Fruit fly (Drosophila melanogaster) whole organism, adult: ENCODE results near the gene Sugb.
A peak's percentile ranks its signal among the peaks of the same experiment; 100 is the strongest.

Experiments used
- CG11617 ChIP-seq: fragments of 200-800 bp; sonication (Bioruptor generic); optimal IDR thresholded peaks from 2 replicates; lab custom pipeline; 2017; ENCODE audit warnings: mild to moderate bottlenecking, missing biosample characterization, missing genetic modification reagents, missing genetic modification characterization
- CG12768 ChIP-seq: fragments of 200-800 bp; sonication (Bioruptor generic); optimal IDR thresholded peaks from 2 replicates; lab custom pipeline; 2017; ENCODE audit warnings: missing biosample characterization, missing genetic modification characterization, mild to moderate bottlenecking, moderate library complexity, missing genetic modification reagents
- CG14711 ChIP-seq: fragments of 200-800 bp; sonication (Bioruptor generic); optimal IDR thresholded peaks from 2 replicates; lab custom pipeline; 2018; ENCODE audit warnings: missing biosample characterization, mild to moderate bottlenecking, missing genetic modification characterization, moderate library complexity
- CG1620 ChIP-seq: fragments of 200-800 bp; sonication (Bioruptor generic); optimal IDR thresholded peaks from 2 replicates; lab custom pipeline; 2016; ENCODE audit warnings: missing biosample characterization, missing genetic modification characterization
- CG33017 ChIP-seq: fragments of 200-800 bp; sonication (Bioruptor generic); optimal IDR thresholded peaks from 2 replicates; lab custom pipeline; 2018; ENCODE audit warnings: missing biosample characterization, mild to moderate bottlenecking, missing genetic modification characterization, moderate library complexity
- CG5204 ChIP-seq: fragments of 200-800 bp; sonication (Bioruptor generic); optimal IDR thresholded peaks from 2 replicates; lab custom pipeline; 2016; ENCODE audit warnings: missing biosample characterization, missing genetic modification characterization
- CG7045 ChIP-seq: fragments of 200-800 bp; sonication (Bioruptor generic); optimal IDR thresholded peaks from 2 replicates; lab custom pipeline; 2017; ENCODE audit warnings: missing biosample characterization, mild to moderate bottlenecking, missing genetic modification characterization
- CG7101 ChIP-seq: fragments of 200-800 bp; sonication (Bioruptor generic); optimal IDR thresholded peaks from 2 replicates; lab custom pipeline; 2018; ENCODE audit warnings: missing biosample characterization, mild to moderate bottlenecking, missing genetic modification characterization, moderate library complexity
- Clk ChIP-seq: fragments of 200-800 bp; sonication (Bioruptor generic); optimal IDR thresholded peaks from 2 replicates; lab custom pipeline; 2017; ENCODE audit warnings: missing biosample characterization, missing genetic modification characterization
- Crg-1 ChIP-seq: fragments of 200-800 bp; sonication (Bioruptor generic); optimal IDR thresholded peaks from 2 replicates; lab custom pipeline; 2016; ENCODE audit warnings: missing biosample characterization, missing genetic modification characterization
- Hr96 ChIP-seq: fragments of 200-800 bp; sonication (Bioruptor generic); optimal IDR thresholded peaks from 2 replicates; lab custom pipeline; 2016; ENCODE audit warnings: missing biosample characterization, missing genetic modification characterization
- Mnt ChIP-seq: fragments of 200-800 bp; sonication (Bioruptor generic); optimal IDR thresholded peaks from 2 replicates; lab custom pipeline; 2016; ENCODE audit warnings: missing biosample characterization, mild to moderate bottlenecking, missing genetic modification characterization
- bab1 ChIP-seq: fragments of 200-800 bp; sonication (Bioruptor generic); optimal IDR thresholded peaks from 3 replicates; lab custom pipeline; 2019; ENCODE audit warnings: missing biosample characterization, mild to moderate bottlenecking, missing genetic modification characterization, moderate library complexity
- cic ChIP-seq: fragments of 200-800 bp; sonication (Bioruptor generic); optimal IDR thresholded peaks from 2 replicates; lab custom pipeline; 2017; ENCODE audit warnings: missing biosample characterization, mild to moderate bottlenecking, missing genetic modification characterization, moderate library complexity
- cnc ChIP-seq, 2 experiments: fragments of >200 bp; optimal IDR thresholded peaks; 2 replicates each; lab custom pipeline; 2017
- kay ChIP-seq: fragments of 200-800 bp; sonication (Bioruptor generic); peaks from one replicate; lab custom pipeline; 2016; ENCODE audit warnings: missing biosample characterization, missing genetic modification characterization, borderline replicate concordance
- ovo ChIP-seq: fragments of 200-800 bp; sonication (Bioruptor generic); optimal IDR thresholded peaks from 2 replicates; lab custom pipeline; 2016; ENCODE audit warnings: missing biosample characterization, missing genetic modification characterization
- pad ChIP-seq: fragments of 200-800 bp; sonication (Bioruptor generic); optimal IDR thresholded peaks from 3 replicates; lab custom pipeline; 2017; ENCODE audit warnings: missing biosample characterization, missing genetic modification characterization, mild to moderate bottlenecking, moderate library complexity, missing genetic modification reagents
- tj ChIP-seq: fragments of 200-800 bp; sonication (Bioruptor generic); optimal IDR thresholded peaks from 3 replicates; lab custom pipeline; 2017; ENCODE audit warnings: missing biosample characterization, mild to moderate bottlenecking, missing genetic modification characterization, moderate library complexity
- toe ChIP-seq: fragments of 200-800 bp; sonication (Bioruptor generic); optimal IDR thresholded peaks from 2 replicates; lab custom pipeline; 2016; ENCODE audit warnings: missing biosample characterization, missing genetic modification characterization

The Sugb gene

dm6 chr3L:11678313-11678817 is 5.4 kb upstream of the Sugb start:
- TF ChIP-seq CG1620 (GFP tag; lab: Kevin White, UChicago) = no peak
- no peak for TF ChIP-seq cnc (optimal IDR thresholded peaks at IDR 0.05; lab: Kevin White, UChicago)
- TF ChIP-seq Mnt (GFP tag; lab: Kevin White, UChicago) = no peak
- TF ChIP-seq pad (GFP tag; lab: Kevin White, UChicago) = no peak
- TF ChIP-seq kay = no peak
- TF ChIP-seq cic (GFP tag; lab: Kevin White, UChicago) = no peak
- TF ChIP-seq ovo = no peak
- TF ChIP-seq tj = no peak
- no peak for TF ChIP-seq toe (GFP tag; lab: Kevin White, UChicago)
- TF ChIP-seq CG12768 = no peak
- no peak for TF ChIP-seq Hr96 (GFP tag; lab: Kevin White, UChicago)
- no peak for TF ChIP-seq CG5204 (GFP tag; lab: Kevin White, UChicago)

- TF ChIP-seq bab1 (no peak), pad (GFP tag; lab: Kevin White, UChicago) (peak; percentile 16), kay (no peak), CG11617 (GFP tag; lab: Kevin White, UChicago) (peak; percentile 23), ovo (no peak), CG1620 (GFP tag; lab: Kevin White, UChicago) (no peak), cnc (optimal IDR thresholded peaks at IDR 0.05; lab: Kevin White, UChicago) (no peak), CG33017 (tag; lab: Kevin White, UChicago) (no peak), CG12768 (peak; percentile 41), CG7045 (GFP tag; lab: Kevin White, UChicago) (peak; percentile 5), cic (GFP tag; lab: Kevin White, UChicago) (peak; percentile 36), tj (no peak), CG5204 (GFP tag; lab: Kevin White, UChicago) (no peak), Crg-1 (GFP tag; lab: Kevin White, UChicago) (no peak), Clk (peak; percentile 8), Mnt (GFP tag; lab: Kevin White, UChicago) (peak; percentile 24), toe (GFP tag; lab: Kevin White, UChicago) (peak; percentile 17), CG14711 (peak; percentile 4), CG7101 (tag; lab: Kevin White, UChicago) (no peak), Hr96 (GFP tag; lab: Kevin White, UChicago) (no peak)
Observed at dm6 chr3L:11680298-11680697, 3.5 kb upstream of the Sugb start, which contains the start of gene CG32085. Gene CG32085 (minus strand): TSS chr3L:11680344.

- TF ChIP-seq CG14711 = no peak
- no peak for TF ChIP-seq Crg-1 (GFP tag; lab: Kevin White, UChicago)
- no peak for TF ChIP-seq kay
- TF ChIP-seq toe (GFP tag; lab: Kevin White, UChicago) = peak; percentile 18
- peak; percentile 23 for TF ChIP-seq Mnt (GFP tag; lab: Kevin White, UChicago)
- no peak for TF ChIP-seq ovo
- peak; percentile 66 for TF ChIP-seq bab1
- peak; percentile 37 for TF ChIP-seq cic (GFP tag; lab: Kevin White, UChicago)
Observed at dm6 chr3L:11681794-11682193, 2.0 kb upstream of the Sugb start, which contains the start of gene TfIIEalpha. Gene TfIIEalpha (plus strand): TSS chr3L:11682038.

- TF ChIP-seq CG7045 (GFP tag; lab: Kevin White, UChicago) (no peak), CG33017 (tag; lab: Kevin White, UChicago) (no peak), CG5204 (GFP tag; lab: Kevin White, UChicago) (no peak), tj (peak; percentile 78)
Observed at dm6 chr3L:11684522-11684851, 707 bp downstream of the Sugb start.

- TF ChIP-seq cic (GFP tag; lab: Kevin White, UChicago) = peak; percentile 39
- TF ChIP-seq Clk = no peak
- TF ChIP-seq Mnt (GFP tag; lab: Kevin White, UChicago) = no peak
- TF ChIP-seq CG1620 (GFP tag; lab: Kevin White, UChicago) = no peak
- TF ChIP-seq CG7101 (tag; lab: Kevin White, UChicago) = no peak
- no peak for TF ChIP-seq CG33017 (tag; lab: Kevin White, UChicago)
- TF ChIP-seq Hr96 (GFP tag; lab: Kevin White, UChicago) = no peak
- TF ChIP-seq CG7045 (GFP tag; lab: Kevin White, UChicago) = no peak
- TF ChIP-seq CG12768 = peak; percentile 16
- no peak for TF ChIP-seq tj
- TF ChIP-seq kay = no peak
- no peak for TF ChIP-seq bab1
Observed at dm6 chr3L:11685876-11686275, 2.1 kb downstream of the Sugb start.

- TF ChIP-seq Clk = no peak
- TF ChIP-seq CG7045 (GFP tag; lab: Kevin White, UChicago) = peak; percentile 3
- TF ChIP-seq CG12768 = no peak
- TF ChIP-seq CG1620 (GFP tag; lab: Kevin White, UChicago) = no peak
- TF ChIP-seq tj = no peak
- TF ChIP-seq CG14711 = no peak
- TF ChIP-seq Mnt (GFP tag; lab: Kevin White, UChicago) = peak; percentile 74
- TF ChIP-seq bab1 = no peak
- peak; percentile 92 for TF ChIP-seq cic (GFP tag; lab: Kevin White, UChicago)
- TF ChIP-seq ovo = peak; percentile 51
- TF ChIP-seq toe (GFP tag; lab: Kevin White, UChicago) = no peak
- no peak for TF ChIP-seq cnc (optimal IDR thresholded peaks at IDR 0.05; lab: Kevin White, UChicago)
- no peak for TF ChIP-seq kay
- TF ChIP-seq pad (GFP tag; lab: Kevin White, UChicago) = no peak
- TF ChIP-seq Crg-1 (GFP tag; lab: Kevin White, UChicago) = peak; percentile 24
- peak; percentile 70 for TF ChIP-seq CG11617 (GFP tag; lab: Kevin White, UChicago)
- TF ChIP-seq Hr96 (GFP tag; lab: Kevin White, UChicago) = no peak
- TF ChIP-seq CG33017 (tag; lab: Kevin White, UChicago) = peak; percentile 56
- no peak for TF ChIP-seq CG5204 (GFP tag; lab: Kevin White, UChicago)
- peak; percentile 73 for TF ChIP-seq CG7101 (tag; lab: Kevin White, UChicago)
Observed at dm6 chr3L:11689832-11690602, 6.2 kb downstream of the Sugb start.
